Fruit fly (Drosophila melanogaster): ENCODE measurements around the gene CG31624.

The CG31624 gene

DNA sequence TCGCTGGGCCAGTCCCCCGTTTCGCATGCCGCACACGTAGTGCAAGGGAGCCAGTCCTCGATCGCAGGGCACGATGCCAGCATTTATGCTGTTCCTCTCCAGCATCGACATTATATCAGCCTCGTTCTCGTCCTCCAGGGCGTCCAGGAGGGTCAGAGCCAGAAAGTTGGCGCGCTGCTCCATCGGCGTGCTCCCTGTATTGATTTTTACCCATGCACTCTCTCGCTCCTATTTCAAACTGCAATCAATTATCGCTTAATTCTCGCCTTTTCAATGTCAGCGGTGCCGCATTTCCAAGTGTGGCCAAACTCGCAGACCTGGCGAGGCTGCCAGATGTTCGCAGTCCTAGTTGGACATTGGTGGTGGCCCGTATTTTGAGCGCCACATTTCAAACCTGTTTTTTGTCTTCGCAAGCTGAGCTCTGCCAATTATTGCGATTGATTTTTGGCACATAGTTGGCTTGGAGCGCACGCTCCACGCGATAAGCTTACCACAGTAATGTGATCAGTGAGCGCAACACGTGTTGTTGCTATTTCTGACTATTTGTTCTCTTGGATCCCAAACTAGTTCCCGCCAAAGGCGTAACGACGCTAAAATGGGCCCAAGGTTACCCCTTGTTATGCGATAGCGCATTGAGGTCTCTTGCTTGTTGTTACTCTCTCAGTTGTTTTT, 18.2 kb upstream of the CG31624 start, which contains the start of gene CG8679 (continued):
- TF ChIP-seq ase (GFP tag; IDR thresholded peaks at IDR 0.05) = no peak
- no peak for TF ChIP-seq trh (GFP tag; optimal IDR thresholded peaks at IDR 0.05)
- TF ChIP-seq Trl (optimal IDR thresholded peaks at IDR 0.05) = peak in 1 of 2 experiments; percentile 48
- TF ChIP-seq Trl (GFP tag; optimal IDR thresholded peaks at IDR 0.05) = no peak
- TF ChIP-seq CG18262 (tag; optimal IDR thresholded peaks at IDR 0.05) = no peak
- TF ChIP-seq trem (tag; optimal IDR thresholded peaks at IDR 0.05) = peak; percentile 86
- no peak for TF ChIP-seq CG17568 (GFP tag; optimal IDR thresholded peaks at IDR 0.05)
- no peak for TF ChIP-seq CG15011 (GFP tag; optimal IDR thresholded peaks at IDR 0.05)
- peak; percentile 90 for TF ChIP-seq pzg (GFP tag; optimal IDR thresholded peaks at IDR 0.05)
- TF ChIP-seq Side (GFP tag; optimal IDR thresholded peaks at IDR 0.05) = no peak
- TF ChIP-seq insv (GFP tag; optimal IDR thresholded peaks at IDR 0.05) = peak in 1 of 2 experiments; percentile 70
- TF ChIP-seq Adf1 (GFP tag; IDR thresholded peaks at IDR 0.05) = no peak
- peak; percentile 39 for TF ChIP-seq CG14710 (tag; optimal IDR thresholded peaks at IDR 0.05)
- TF ChIP-seq Dref (GFP tag; IDR thresholded peaks at IDR 0.05) = peak; percentile 35
- no peak for TF ChIP-seq H2.0 (GFP tag; IDR thresholded peaks at IDR 0.05)
- TF ChIP-seq CG1832 (GFP tag; optimal IDR thresholded peaks at IDR 0.05) = no peak
- TF ChIP-seq ash1 (GFP tag; optimal IDR thresholded peaks at IDR 0.05) = peak; percentile 5
- TF ChIP-seq CG11247 (GFP tag; IDR thresholded peaks at IDR 0.05) = no peak
- TF ChIP-seq Hr39 (optimal IDR thresholded peaks at IDR 0.05) = no peak
- TF ChIP-seq BtbVII (GFP tag; optimal IDR thresholded peaks at IDR 0.05) = no peak
- TF ChIP-seq br (optimal IDR thresholded peaks at IDR 0.05) = no peak
- no peak for TF ChIP-seq MTF-1 (GFP tag; optimal IDR thresholded peaks at IDR 0.05; ENCODE audit: borderline replicate concordance)
- TF ChIP-seq CG4404 (GFP tag; IDR thresholded peaks at IDR 0.05) = no peak
- TF ChIP-seq CG9797 (GFP tag; optimal IDR thresholded peaks at IDR 0.05) = peak; percentile 96
- TF ChIP-seq Nf-YB (GFP tag; optimal IDR thresholded peaks at IDR 0.05) = no peak
- TF ChIP-seq D19A (tag; optimal IDR thresholded peaks at IDR 0.05) = no peak
- no peak for TF ChIP-seq gcm2 (GFP tag; optimal IDR thresholded peaks at IDR 0.05)
- no peak for TF ChIP-seq ato (GFP tag; IDR thresholded peaks at IDR 0.05; ENCODE audit: partially characterized antibody)
- no peak for TF ChIP-seq Poxn (GFP tag; IDR thresholded peaks at IDR 0.05)
- TF ChIP-seq CG15073 (GFP tag; optimal IDR thresholded peaks at IDR 0.05) = no peak
- TF ChIP-seq Ptx1 (GFP tag; IDR thresholded peaks at IDR 0.05) = no peak
- TF ChIP-seq pnt (GFP tag; optimal IDR thresholded peaks at IDR 0.05) = no peak
- no peak for TF ChIP-seq ssp (GFP tag; IDR thresholded peaks at IDR 0.05)
- no peak for TF ChIP-seq HmgD (GFP tag; optimal IDR thresholded peaks at IDR 0.05)
- no peak for TF ChIP-seq CG3281 (GFP tag; optimal IDR thresholded peaks at IDR 0.05)
- TF ChIP-seq Doc3 (GFP tag; IDR thresholded peaks at IDR 0.05; ENCODE audit: partially characterized antibody) = no peak
- TF ChIP-seq CG10267 (tag; optimal IDR thresholded peaks at IDR 0.05) = peak; percentile 44
- no peak for TF ChIP-seq NK7.1 (GFP tag; optimal IDR thresholded peaks at IDR 0.05)
- no peak for TF ChIP-seq CG8281 (tag; optimal IDR thresholded peaks at IDR 0.05)
- no peak for TF ChIP-seq CG7987 (GFP tag; optimal IDR thresholded peaks at IDR 0.05)
- TF ChIP-seq lab (GFP tag; optimal IDR thresholded peaks at IDR 0.05) = peak; percentile 27
- no peak for TF ChIP-seq Rx (GFP tag; IDR thresholded peaks at IDR 0.05)
- peak; percentile 37 for TF ChIP-seq Ets97D (GFP tag; optimal IDR thresholded peaks at IDR 0.05)
- TF ChIP-seq tio (GFP tag; optimal IDR thresholded peaks at IDR 0.05) = no peak
- TF ChIP-seq B-H2 (GFP tag; optimal IDR thresholded peaks at IDR 0.05) = peak; percentile 31
- no peak for TF ChIP-seq cad (GFP tag; optimal IDR thresholded peaks at IDR 0.05)
- no peak for TF ChIP-seq fd96Cb (tag; optimal IDR thresholded peaks at IDR 0.05)
- TF ChIP-seq CG11093 (GFP tag; IDR thresholded peaks at IDR 0.05) = no peak
- TF ChIP-seq CG3726 (GFP tag; IDR thresholded peaks at IDR 0.05) = no peak
- no peak for TF ChIP-seq sim (GFP tag; IDR thresholded peaks at IDR 0.05)
- no peak for TF ChIP-seq Hand (GFP tag; optimal IDR thresholded peaks at IDR 0.05)
- TF ChIP-seq CG31224 (GFP tag; IDR thresholded peaks at IDR 0.05) = no peak
